Worm (Caenorhabditis elegans): ENCODE data around the gene cif-1.
"Not testable (repeated sequence)": the region's sequence is repeated elsewhere in the genome, so short reads cannot be mapped to it uniquely, and the experiment has no call there.

Gene cif-1

ce11 chrIV:4723687-4724086, 13.1 kb upstream of the cif-1 start:
- TF ChIP-seq unc-62 (GFP tag; optimal IDR thresholded peaks at IDR 0.05 in 1 of 2) = peak in 1 of 2 experiments; percentile 61
- no peak for TF ChIP-seq unc-62 (tag; optimal IDR thresholded peaks at IDR 0.05)
- TF ChIP-seq sdz-12 (GFP tag; optimal IDR thresholded peaks at IDR 0.05) = no peak

DNA sequence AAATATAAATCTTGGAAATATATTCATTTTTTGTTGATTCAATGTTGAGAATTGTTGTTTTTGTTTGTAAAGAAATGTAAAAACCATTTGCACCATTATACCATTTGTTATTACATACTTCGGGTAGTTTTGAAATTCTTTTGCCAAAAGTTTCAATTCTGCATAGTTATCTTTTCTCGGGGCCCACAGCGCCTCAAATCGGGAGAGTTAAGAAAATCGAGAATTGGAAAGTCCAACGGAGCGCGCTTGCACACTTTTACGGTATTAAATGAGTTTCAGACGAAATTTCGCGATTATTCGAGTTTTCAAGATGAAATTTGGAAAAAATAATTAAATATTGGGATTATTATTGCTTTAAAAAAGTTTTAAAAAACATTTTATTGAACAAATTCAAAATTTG, 10.7 kb upstream of the cif-1 start:
- TF ChIP-seq lin-38 (GFP tag; IDR thresholded peaks at IDR 0.05) = peak; percentile 72

DNA sequence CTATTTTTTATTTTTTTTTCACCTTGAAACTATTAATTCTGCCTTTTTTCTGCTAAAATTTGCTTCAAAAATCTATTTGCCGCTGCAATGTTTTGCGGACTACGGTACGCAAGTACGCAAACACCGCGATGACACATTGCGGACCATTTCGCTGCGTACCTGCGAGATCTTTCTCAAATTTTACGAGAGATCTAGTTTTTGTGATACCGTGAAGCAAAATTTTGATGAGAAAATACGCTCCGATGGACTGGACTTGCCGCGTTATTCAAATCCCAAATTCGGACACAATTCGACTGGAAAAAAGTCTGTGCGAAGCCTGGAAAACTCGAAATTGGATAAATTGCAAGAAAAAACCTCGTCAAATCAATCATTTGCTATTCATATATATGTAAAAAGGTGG, 10.0 kb upstream of the cif-1 start:
- TF ChIP-seq madf-5 (GFP tag; IDR thresholded peaks at IDR 0.05) (peak in 1 of 2 experiments; percentile 96; a peak in 2 of 4 replicates), mdt-29 (GFP tag; IDR thresholded peaks at IDR 0.05) (peak; percentile 92), ZK337.2 (GFP tag; IDR thresholded peaks at IDR 0.05) (peak; percentile 95), tag-97 (GFP tag; IDR thresholded peaks at IDR 0.05) (peak; percentile 83; the same call in 1 of the 2 replicates), lin-1 (GFP tag; IDR thresholded peaks at IDR 0.05) (peak; percentile 86), rbr-2 (tag; optimal IDR thresholded peaks at IDR 0.05) (peak; percentile 53), nhr-102 (tag; optimal IDR thresholded peaks at IDR 0.05) (peak; percentile 28), saeg-2 (GFP tag; IDR thresholded peaks at IDR 0.05) (peak; percentile 92), set-16 (GFP tag; IDR thresholded peaks at IDR 0.05) (peak; percentile 52; the same call in 1 of the 2 replicates), lsy-2 (tag; optimal IDR thresholded peaks at IDR 0.05) (peak; percentile 65 to 88), dmd-9 (GFP tag; IDR thresholded peaks at IDR 0.05) (peak; percentile 97), nhr-42 (GFP tag; IDR thresholded peaks at IDR 0.05) (peak; percentile 99), lin-29 (GFP tag; IDR thresholded peaks at IDR 0.05) (peak; percentile 98), arid-1 (GFP tag; conservative IDR thresholded peaks at IDR 0.05) (peak; percentile 90), zfp-3 (GFP tag; conservative IDR thresholded peaks at IDR 0.05) (peak; percentile 97), hmg-1.1 (GFP tag; IDR thresholded peaks at IDR 0.05) (peak; percentile 98), spr-1 (tag; optimal IDR thresholded peaks at IDR 0.05) (peak; percentile 14), madf-9 (GFP tag; conservative IDR thresholded peaks at IDR 0.05) (peak; percentile 95), nhr-41 (GFP tag; IDR thresholded peaks at IDR 0.05) (peak; percentile 59; the same call in 1 of the 2 replicates), mxl-2 (GFP tag; conservative IDR thresholded peaks at IDR 0.05) (peak; percentile 65; the same call in 1 of the 2 replicates), ceh-44 (GFP tag; IDR thresholded peaks at IDR 0.05) (peak; percentile 78), dpl-1 (GFP tag; optimal IDR thresholded peaks at IDR 0.05) (peak; percentile 10), pha-4 (GFP tag; IDR thresholded peaks at IDR 0.05) (peak; percentile 93), dmd-8 (GFP tag; IDR thresholded peaks at IDR 0.05) (0 out of 2 replicates have a peak, but pooled peaks have one; percentile 10), Y75B8A.6 (GFP tag; IDR thresholded peaks at IDR 0.05) (peak; percentile 91), tra-1 (GFP tag; IDR thresholded peaks at IDR 0.05) (peak; percentile 94), D1046.2 (GFP tag; IDR thresholded peaks at IDR 0.05) (peak; percentile 96), ceh-20 (GFP tag; IDR thresholded peaks at IDR 0.05) (peak; percentile 98), snpc-1.2 (GFP tag; IDR thresholded peaks at IDR 0.05) (peak; percentile 58; the same call in 1 of the 2 replicates), dmd-6 (GFP tag; IDR thresholded peaks at IDR 0.05) (peak; percentile 96), daf-8 (GFP tag; IDR thresholded peaks at IDR 0.05) (peak; percentile 74; the same call in 1 of the 2 replicates), mes-2 (tag; optimal IDR thresholded peaks at IDR 0.05; ENCODE audit: poor library complexity, severe bottlenecking) (peak; percentile 72), Y48G9A.11 (GFP tag; IDR thresholded peaks at IDR 0.05) (peak; percentile 75), T26A8.4 (GFP tag; IDR thresholded peaks at IDR 0.05) (peak; percentile 97), mxl-3 (GFP tag; optimal IDR thresholded peaks at IDR 0.05) (peak; percentile 24), vab-7 (GFP tag; IDR thresholded peaks at IDR 0.05) (peak; percentile 89), lin-38 (GFP tag; IDR thresholded peaks at IDR 0.05) (peak; percentile 99), ctbp-1 (GFP tag; IDR thresholded peaks at IDR 0.05) (peak; percentile 96), egl-43 (GFP tag; IDR thresholded peaks at IDR 0.05) (peak; percentile 95), php-3 (GFP tag; IDR thresholded peaks at IDR 0.05) (peak; percentile 95)
- not testable (repeated sequence) for TF ChIP-seq pha-4 (tag; optimal IDR thresholded peaks at IDR 0.05)
